Worm (Caenorhabditis elegans): ENCODE data around the gene zip-8.

ce11 chrIII:6498176-6498575 is 19.4 kb downstream of the zip-8 start, which contains the start of gene sdz-15:
- TF ChIP-seq unc-39 (tag; optimal IDR thresholded peaks at IDR 0.05): no peak
- TF ChIP-seq zag-1 (tag; optimal IDR thresholded peaks at IDR 0.05): no peak
- TF ChIP-seq aha-1 (tag): no peak
- TF ChIP-seq nhr-237 (tag; optimal IDR thresholded peaks at IDR 0.05): no peak
- no peak for TF ChIP-seq dve-1 (tag; optimal IDR thresholded peaks at IDR 0.05; ENCODE audit: insufficient read depth)
- no peak for TF ChIP-seq snpc-4 (tag; optimal IDR thresholded peaks at IDR 0.05)
- TF ChIP-seq ama-1 (optimal IDR thresholded peaks at IDR 0.05): no peak
- no peak for TF ChIP-seq fos-1 (tag; optimal IDR thresholded peaks at IDR 0.05)
- TF ChIP-seq ceh-82 (tag; optimal IDR thresholded peaks at IDR 0.05): no peak
- no peak for TF ChIP-seq lsy-2 (tag; optimal IDR thresholded peaks at IDR 0.05)
- TF ChIP-seq pha-4 (GFP tag; IDR thresholded peaks at IDR 0.05): no peak
- TF ChIP-seq pha-4 (tag; optimal IDR thresholded peaks at IDR 0.05): no peak
- no peak for TF ChIP-seq madf-9 (GFP tag; conservative IDR thresholded peaks at IDR 0.05)

Data from whole organism, L4 larva.